Worm (Caenorhabditis elegans): ENCODE data around the gene exl-1.

Gene exl-1

DNA sequence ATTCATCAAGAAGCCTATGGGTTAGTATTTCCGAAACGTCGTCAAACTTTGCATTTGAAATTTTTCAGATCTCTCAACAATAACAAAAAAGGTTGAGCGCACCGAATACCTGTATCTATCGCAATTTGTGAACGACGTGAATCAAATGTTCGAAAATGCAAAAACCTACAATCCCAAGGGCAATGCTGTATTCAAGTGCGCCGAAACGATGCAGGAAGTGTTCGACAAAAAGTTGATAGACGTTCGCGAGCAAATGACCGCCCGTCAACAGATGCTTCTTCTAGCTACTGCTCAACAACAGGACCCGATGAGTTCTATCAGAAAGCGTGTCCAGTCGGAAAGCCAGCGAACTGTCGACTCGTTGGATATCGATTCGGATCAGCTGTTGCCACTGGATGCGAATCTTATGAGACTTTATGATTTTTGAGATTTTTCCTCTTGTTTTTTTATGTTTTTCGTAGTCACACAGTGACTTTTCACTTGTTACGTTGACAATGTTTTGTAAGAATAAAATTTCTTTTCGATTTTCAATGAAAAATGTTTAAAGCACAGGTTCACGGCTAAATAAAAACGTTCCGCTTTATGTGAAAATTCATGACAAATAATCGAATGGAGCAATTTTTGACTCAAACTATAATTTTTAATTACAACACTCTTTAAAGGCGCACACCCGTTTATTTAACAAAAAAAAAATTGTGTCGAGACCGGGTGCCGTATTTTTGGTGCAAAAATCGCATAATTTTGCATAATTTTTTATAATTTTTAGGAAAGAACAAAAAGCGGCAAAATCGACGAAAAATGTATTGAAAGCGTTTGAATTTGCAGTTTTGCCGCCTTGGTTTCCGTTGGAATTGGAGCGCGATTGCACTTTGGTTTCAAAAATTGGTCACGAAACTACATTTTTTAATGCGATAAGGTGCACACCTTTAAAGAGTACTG lies 5.7 kb downstream of the exl-1 start (continued):
- no peak for TF ChIP-seq F16B12.6 (tag; optimal IDR thresholded peaks at IDR 0.05)
- TF ChIP-seq ceh-63 (GFP tag; optimal IDR thresholded peaks at IDR 0.05) = no peak
- TF ChIP-seq fkh-8 (tag; optimal IDR thresholded peaks at IDR 0.05) = no peak

DNA sequence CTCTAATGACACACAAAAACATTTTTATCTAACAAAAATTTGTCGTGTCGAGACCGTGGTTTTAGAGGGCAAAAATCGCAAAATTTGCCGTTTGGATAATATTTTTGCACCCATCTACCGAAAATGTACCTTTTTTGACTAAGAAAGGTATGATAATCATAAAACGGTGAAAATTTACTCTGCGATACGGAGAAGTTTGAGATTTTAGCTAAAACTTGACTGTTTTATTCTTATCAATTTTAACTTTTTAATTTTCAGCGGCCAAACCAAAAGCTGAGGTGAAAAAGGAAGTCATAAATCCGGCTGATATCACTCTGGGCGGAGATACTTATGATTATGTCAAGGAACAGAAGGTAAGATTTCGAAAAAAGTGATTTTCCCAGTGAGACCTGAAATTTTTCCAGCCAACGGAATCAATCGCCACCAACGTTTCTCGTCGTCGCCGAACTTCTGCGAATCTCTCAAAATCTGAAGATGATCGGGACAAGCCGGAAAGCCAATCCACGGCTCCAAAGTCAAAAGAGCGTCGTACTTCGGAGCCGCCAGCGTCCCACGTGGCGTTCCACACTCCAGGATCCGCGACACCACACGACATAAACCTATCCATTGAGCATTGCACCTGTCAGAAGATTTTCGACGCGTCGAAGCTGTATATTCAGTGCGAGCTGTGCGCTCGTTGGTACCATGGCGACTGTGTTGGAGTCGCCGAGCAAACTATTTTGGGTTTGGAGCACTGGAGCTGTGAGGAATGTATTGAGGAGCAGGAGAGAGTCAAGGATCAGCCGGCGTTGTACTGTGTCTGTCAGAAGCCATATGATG lies 6.9 kb downstream of the exl-1 start:
- no peak for TF ChIP-seq pag-3 (tag; optimal IDR thresholded peaks at IDR 0.05; ENCODE audit: borderline replicate concordance, insufficient read depth)
- TF ChIP-seq mep-1 (tag; optimal IDR thresholded peaks at IDR 0.05) = peak; percentile 68

DNA sequence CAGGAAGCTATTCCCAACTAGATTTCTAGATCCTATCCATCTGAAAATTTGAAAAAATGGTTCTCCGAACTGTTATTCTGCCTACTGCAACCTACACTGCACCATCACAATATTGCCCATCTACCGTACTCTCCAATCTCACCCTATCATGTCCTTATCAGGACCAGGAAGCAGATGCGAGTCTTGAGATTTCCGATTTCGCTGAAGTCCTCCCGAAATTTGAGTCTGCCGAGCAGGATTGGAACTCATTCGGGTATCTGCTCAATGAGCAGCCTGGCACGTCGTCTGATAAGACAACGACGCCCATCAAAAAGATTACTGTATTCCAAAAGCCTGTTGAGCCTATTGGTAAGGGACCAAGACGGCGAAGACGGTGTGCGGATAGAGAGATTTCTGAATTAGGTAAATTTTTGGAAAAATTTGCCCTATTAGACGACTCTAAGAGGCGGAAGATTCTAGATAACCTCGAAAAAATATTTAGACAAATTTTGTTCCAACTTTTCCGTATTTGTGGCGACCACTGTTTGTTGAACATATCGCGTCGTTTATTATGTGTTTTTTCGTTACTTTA lies 7.7 kb downstream of the exl-1 start:
- TF ChIP-seq C04F5.9 (tag; optimal IDR thresholded peaks at IDR 0.05) = no peak
- peak; percentile 22 for TF ChIP-seq mep-1 (tag; optimal IDR thresholded peaks at IDR 0.05)
- TF ChIP-seq efl-1 (optimal IDR thresholded peaks at IDR 0.05) = no peak
- no peak for TF ChIP-seq efl-1 (GFP tag; optimal IDR thresholded peaks at IDR 0.05 in 1 of 2)
- no peak for TF ChIP-seq nhr-71 (tag; optimal IDR thresholded peaks at IDR 0.05)
- peak; percentile 13 for TF ChIP-seq ama-1 (optimal IDR thresholded peaks at IDR 0.05)
- TF ChIP-seq nhr-12 (tag; optimal IDR thresholded peaks at IDR 0.05) = no peak

- TF ChIP-seq efl-3 (GFP tag; optimal IDR thresholded peaks at IDR 0.05) (peak; percentile 55), snu-23 (GFP tag; optimal IDR thresholded peaks at IDR 0.05) (peak; percentile 80), nhr-76 (tag; optimal IDR thresholded peaks at IDR 0.05) (no peak), sox-4 (tag; optimal IDR thresholded peaks at IDR 0.05) (no peak), ceh-8 (GFP tag; optimal IDR thresholded peaks at IDR 0.05) (peak; percentile 68), unc-130 (tag; optimal IDR thresholded peaks at IDR 0.05) (no peak), snpc-4 (tag; optimal IDR thresholded peaks at IDR 0.05) (peak; percentile 21), nhr-90 (tag; optimal IDR thresholded peaks at IDR 0.05; ENCODE audit: poor library complexity) (peak; percentile 82), skn-1 (tag; optimal IDR thresholded peaks at IDR 0.05) (peak; percentile 25), lir-3 (tag; optimal IDR thresholded peaks at IDR 0.05; ENCODE audit: poor library complexity) (no peak), ztf-4 (tag; optimal IDR thresholded peaks at IDR 0.05) (peak; percentile 91), fkh-4 (tag; optimal IDR thresholded peaks at IDR 0.05; ENCODE audit: borderline replicate concordance) (no peak), nhr-20 (tag; optimal IDR thresholded peaks at IDR 0.05) (peak; percentile 82), egl-27 (tag; optimal IDR thresholded peaks at IDR 0.05) (no peak), fkh-10 (GFP tag; optimal IDR thresholded peaks at IDR 0.05) (no peak), mab-9 (GFP tag; IDR thresholded peaks at IDR 0.05) (peak; percentile 51; the same call in 1 of the 2 replicates), ets-5 (GFP tag; IDR thresholded peaks at IDR 0.05) (no peak), nhr-19 (GFP tag; conservative IDR thresholded peaks at IDR 0.05) (peak; percentile 77), C34B4.2 (tag; optimal IDR thresholded peaks at IDR 0.05) (no peak), nhr-237 (tag; optimal IDR thresholded peaks at IDR 0.05) (no peak), dpl-1 (GFP tag; optimal IDR thresholded peaks at IDR 0.05) (peak; percentile 36 to 61 (median 60)), mef-2 (tag; optimal IDR thresholded peaks at IDR 0.05) (no peak), lin-13 (GFP tag; optimal IDR thresholded peaks at IDR 0.05) (peak; percentile 26), lin-14 (GFP tag; optimal IDR thresholded peaks at IDR 0.05) (peak; percentile 88), unc-98 (GFP tag; IDR thresholded peaks at IDR 0.05) (no peak), aha-1 (tag; optimal IDR thresholded peaks at IDR 0.05) (peak; percentile 63), nhr-47 (tag; optimal IDR thresholded peaks at IDR 0.05) (peak; percentile 81), lin-15B (tag; optimal IDR thresholded peaks at IDR 0.05) (no peak), unc-30 (tag; optimal IDR thresholded peaks at IDR 0.05) (no peak), ceh-82 (tag; optimal IDR thresholded peaks at IDR 0.05) (peak; percentile 1 to 31 (median 14)), ces-1 (GFP tag; optimal IDR thresholded peaks at IDR 0.05) (no peak)
Observed at ce11 chrII:14404741-14405488, 8.4 kb downstream of the exl-1 start.

All from whole organism, L1 larva.